Fruit fly (Drosophila melanogaster): ENCODE data around the gene jp.

Gene jp

dm6 chr2L:9570673-9571193 is 4.2 kb upstream of the jp start (continued):
- TF ChIP-seq B-H1 (GFP tag; IDR thresholded peaks at IDR 0.05) = no peak; the same call in 2 of the 3 replicates
- TF ChIP-seq CG6813 (GFP tag; optimal IDR thresholded peaks at IDR 0.05) = peak; percentile 49
- TF ChIP-seq CG7928 (GFP tag; optimal IDR thresholded peaks at IDR 0.05) = no peak
- TF ChIP-seq CG6272 (GFP tag; IDR thresholded peaks at IDR 0.05) = no peak
- no peak for TF ChIP-seq CG12769 (tag; optimal IDR thresholded peaks at IDR 0.05)
- peak; percentile 32 for TF ChIP-seq CG4328 (GFP tag; optimal IDR thresholded peaks at IDR 0.05)
- no peak for TF ChIP-seq CG32767 (GFP tag; IDR thresholded peaks at IDR 0.05)
- no peak for TF ChIP-seq CG8388 (GFP tag; optimal IDR thresholded peaks at IDR 0.05)
- no peak for TF ChIP-seq lov (optimal IDR thresholded peaks at IDR 0.05)
- TF ChIP-seq lov (GFP tag; IDR thresholded peaks at IDR 0.05) = no peak
- no peak for TF ChIP-seq CG7271 (tag; optimal IDR thresholded peaks at IDR 0.05)
- TF ChIP-seq tio (GFP tag; optimal IDR thresholded peaks at IDR 0.05) = no peak
- no peak for TF ChIP-seq insv (GFP tag; optimal IDR thresholded peaks at IDR 0.05)
- TF ChIP-seq CG9609 (GFP tag; optimal IDR thresholded peaks at IDR 0.05) = no peak
- TF ChIP-seq jing (GFP tag; optimal IDR thresholded peaks at IDR 0.05) = no peak
- peak in 1 of 2 experiments; percentile 29 for TF ChIP-seq Pdp1 (GFP tag; optimal IDR thresholded peaks at IDR 0.05)
- no peak for TF ChIP-seq kah (GFP tag; optimal IDR thresholded peaks at IDR 0.05)
- no peak for TF ChIP-seq knrl (GFP tag; IDR thresholded peaks at IDR 0.05; ENCODE audit: partially characterized antibody)
- TF ChIP-seq B-H2 (GFP tag; optimal IDR thresholded peaks at IDR 0.05) = peak; percentile 5
- peak; percentile 27 for TF ChIP-seq caup (GFP tag; optimal IDR thresholded peaks at IDR 0.05; ENCODE audit: severe bottlenecking)
- TF ChIP-seq CG12942 (GFP tag; optimal IDR thresholded peaks at IDR 0.05) = no peak
- no peak for TF ChIP-seq Dref (GFP tag; IDR thresholded peaks at IDR 0.05)
- TF ChIP-seq CG14014 (GFP tag; IDR thresholded peaks at IDR 0.05) = peak; percentile 68; the same call in 1 of the 2 replicates
- peak; percentile 69 for TF ChIP-seq Deaf1 (tag; optimal IDR thresholded peaks at IDR 0.05)
- TF ChIP-seq Antp (GFP tag; optimal IDR thresholded peaks at IDR 0.05) = no peak
- no peak for TF ChIP-seq pho (GFP tag; optimal IDR thresholded peaks at IDR 0.05)
- peak; percentile 60 for TF ChIP-seq CrebB (tag; optimal IDR thresholded peaks at IDR 0.05)
- TF ChIP-seq Camta (GFP tag; optimal IDR thresholded peaks at IDR 0.05) = no peak
- TF ChIP-seq CG14965 (GFP tag; optimal IDR thresholded peaks at IDR 0.05; ENCODE audit: borderline replicate concordance) = no peak
- no peak for TF ChIP-seq Sry-β (GFP tag; optimal IDR thresholded peaks at IDR 0.05)
- no peak for TF ChIP-seq jumu (GFP tag; optimal IDR thresholded peaks at IDR 0.05)
- TF ChIP-seq CG1603 (tag; optimal IDR thresholded peaks at IDR 0.05) = peak; percentile 37
- TF ChIP-seq Gug (GFP tag; IDR thresholded peaks at IDR 0.05) = no peak
- no peak for TF ChIP-seq pros (GFP tag; optimal IDR thresholded peaks at IDR 0.05)
- TF ChIP-seq vvl (GFP tag; IDR thresholded peaks at IDR 0.05) = no peak
- no peak for TF ChIP-seq esg (GFP tag; conservative IDR thresholded peaks at IDR 0.05)
- TF ChIP-seq CG17612 (GFP tag; IDR thresholded peaks at IDR 0.05) = no peak
- TF ChIP-seq row (GFP tag; IDR thresholded peaks at IDR 0.05) = no peak
- no peak for TF ChIP-seq cato (GFP tag; optimal IDR thresholded peaks at IDR 0.05; ENCODE audit: borderline replicate concordance)
- TF ChIP-seq ind (GFP tag; optimal IDR thresholded peaks at IDR 0.05) = no peak
- no peak for TF ChIP-seq Doc3 (GFP tag; IDR thresholded peaks at IDR 0.05; ENCODE audit: partially characterized antibody)
- no peak for TF ChIP-seq CG15073 (GFP tag; optimal IDR thresholded peaks at IDR 0.05)
- TF ChIP-seq CG11398 (GFP tag; optimal IDR thresholded peaks at IDR 0.05) = peak; percentile 27
- TF ChIP-seq Hand (GFP tag; optimal IDR thresholded peaks at IDR 0.05) = no peak
- TF ChIP-seq MESR4 (GFP tag; optimal IDR thresholded peaks at IDR 0.05) = peak; percentile 11
- no peak for TF ChIP-seq pnt (GFP tag; optimal IDR thresholded peaks at IDR 0.05)
- TF ChIP-seq vnd (GFP tag; IDR thresholded peaks at IDR 0.05; ENCODE audit: partially characterized antibody) = no peak
- TF ChIP-seq fd102C (GFP tag; optimal IDR thresholded peaks at IDR 0.05) = no peak
- no peak for TF ChIP-seq CHES-1-like (GFP tag; optimal IDR thresholded peaks at IDR 0.05)
- TF ChIP-seq ftz-f1 (GFP tag; optimal IDR thresholded peaks at IDR 0.05) = no peak
- peak; percentile 72; the same call in 1 of the 3 replicates for TF ChIP-seq ci (GFP tag; IDR thresholded peaks at IDR 0.05)

Data from whole organism, embryonic.